Worm (Caenorhabditis elegans) whole organism, L2 larva: ENCODE measurements around the gene mks-1.

ENCODE experiments used
- ama-1 ChIP-seq: fragments of 150-350 bp; optimal IDR thresholded peaks from 2 replicates; lab custom pipeline; 2018; ENCODE audit warnings: inconsistent platforms
- crh-2 ChIP-seq: sonication (generic microtip); optimal IDR thresholded peaks from 2 replicates; lab custom pipeline; 2017; ENCODE audit warnings: missing biosample characterization, missing genetic modification characterization
- fos-1 ChIP-seq: fragments of 150-350 bp; optimal IDR thresholded peaks from 2 replicates; lab custom pipeline; 2014; ENCODE audit warnings: missing biosample characterization, missing genetic modification characterization
- lsy-2 ChIP-seq, 2 experiments: fragments of 150-350 bp in 1 of 2; sonication (generic microtip) in 1 of 2; optimal IDR thresholded peaks; 2 replicates each; lab custom pipeline; 2014 to 2017; ENCODE audit warnings: missing biosample characterization in 2 of 2, missing genetic modification characterization in 2 of 2
- mab-5 ChIP-seq: fragments of 150-350 bp; optimal IDR thresholded peaks from 2 replicates; lab custom pipeline; 2014; ENCODE audit warnings: missing biosample characterization, missing genetic modification characterization
- nhr-10 ChIP-seq: sonication (generic microtip); optimal IDR thresholded peaks from 2 replicates; lab custom pipeline; 2017; ENCODE audit warnings: missing biosample characterization, missing genetic modification characterization
- unc-62 ChIP-seq: fragments of 150-350 bp; optimal IDR thresholded peaks from 2 replicates; lab custom pipeline; 2014; ENCODE audit warnings: missing biosample characterization, missing genetic modification reagents, missing genetic modification characterization
- ztf-11 ChIP-seq: sonication (generic microtip); optimal IDR thresholded peaks from 2 replicates; lab custom pipeline; 2017; ENCODE audit warnings: missing biosample characterization, missing genetic modification characterization

DNA sequence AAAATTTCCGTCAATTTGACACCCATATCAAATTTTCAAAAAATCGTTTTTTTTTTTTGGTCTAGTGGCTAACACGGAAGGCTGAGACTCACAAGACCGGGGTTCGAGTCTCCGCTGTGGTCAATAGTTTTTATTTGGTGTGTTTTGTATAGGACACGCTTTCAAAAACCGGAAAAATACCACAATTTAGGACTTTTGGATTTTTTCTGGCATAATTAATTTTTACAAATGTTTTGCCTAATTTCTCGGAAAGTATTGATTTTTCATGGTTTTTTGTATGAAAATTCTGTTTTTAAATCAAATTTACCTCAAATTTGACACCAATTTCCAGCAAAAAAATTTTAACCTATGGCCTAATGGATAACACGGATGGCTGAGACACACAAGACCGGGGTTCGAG is at the start of gene mks-1:
- no peak for TF ChIP-seq ztf-11 (tag; lab: Kevin White, UChicago)
- TF ChIP-seq crh-2: no peak
- TF ChIP-seq nhr-10 (tag; lab: Kevin White, UChicago): no peak
- TF ChIP-seq fos-1 (tag; lab: Kevin White, UChicago): no peak
- TF ChIP-seq mab-5: no peak
- no peak for TF ChIP-seq lsy-2 (tag; optimal IDR thresholded peaks at IDR 0.05; lab: Kevin White, UChicago)
- TF ChIP-seq unc-62: no peak
- TF ChIP-seq ama-1 (lab: Kevin White, UChicago): no peak
